Fruit fly (Drosophila melanogaster): ENCODE data around the gene Rad17.

DNA sequence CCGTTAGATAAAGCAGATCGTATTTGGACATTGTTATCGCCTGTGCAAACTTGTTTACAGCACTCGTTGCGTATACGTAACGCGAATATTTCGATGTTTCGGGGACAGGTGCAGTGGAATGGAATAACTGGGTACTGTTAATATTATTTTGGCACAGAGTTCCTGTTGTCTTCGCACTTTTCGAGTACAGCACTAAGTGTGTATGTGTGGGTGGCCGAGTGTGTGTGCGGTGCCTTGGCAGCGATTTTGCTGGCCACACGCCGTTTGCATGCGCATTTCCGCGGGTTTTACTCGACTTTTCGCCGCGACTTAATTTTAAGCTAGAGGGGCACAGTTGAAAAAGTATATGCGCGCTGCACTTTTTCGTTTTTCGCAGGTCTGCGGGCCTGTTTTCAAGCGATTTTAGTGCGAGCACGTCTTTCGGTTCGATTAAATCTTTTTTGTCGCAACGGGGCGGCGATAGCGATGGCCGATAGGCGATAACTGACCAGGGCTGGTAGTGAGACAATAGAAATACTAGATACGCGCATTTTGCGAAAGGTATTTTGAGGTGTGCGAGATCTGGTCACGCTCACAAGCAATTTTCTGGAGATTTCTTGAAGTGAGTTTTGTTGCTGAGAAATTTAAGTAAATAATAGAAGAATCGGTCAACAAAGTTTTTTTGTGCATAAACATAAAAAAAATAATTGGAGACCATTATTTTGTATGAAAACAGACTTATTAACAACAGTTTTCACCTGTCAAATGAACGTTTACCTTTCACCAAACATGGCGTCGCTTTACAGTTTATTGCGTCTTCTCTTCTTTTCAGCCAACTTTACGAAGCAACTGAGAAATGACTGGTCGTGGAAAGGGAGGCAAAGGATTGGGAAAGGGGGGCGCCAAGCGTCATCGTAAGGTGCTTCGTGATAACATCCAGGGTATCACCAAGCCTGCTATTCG, 37.5 kb downstream of the Rad17 start, which contains the start of the genes put and His4r:
- TF ChIP-seq acj6 (GFP tag; optimal IDR thresholded peaks at IDR 0.05) (no peak), Hr4 (GFP tag; optimal IDR thresholded peaks at IDR 0.05) (no peak), CG8632 (GFP tag; optimal IDR thresholded peaks at IDR 0.05) (no peak), Lpt (GFP tag; optimal IDR thresholded peaks at IDR 0.05) (no peak), CG16779 (tag; optimal IDR thresholded peaks at IDR 0.05) (no peak), Sox15 (GFP tag; optimal IDR thresholded peaks at IDR 0.05) (no peak), CG34406 (GFP tag; optimal IDR thresholded peaks at IDR 0.05) (no peak)

All from whole organism, prepupa.